Worm (Caenorhabditis elegans) whole organism, midembryonic: ENCODE results near the gene F54H12.4.

Experiments
- T22C8.4 ChIP-seq: fragments of 200-800 bp; sonication (Bioruptor generic); IDR thresholded peaks from 2 replicates; pipeline ENCODE4 v1.3.6; 2022; ENCODE audit warnings: missing genetic modification characterization, missing compliant biosample characterization
- cog-1 ChIP-seq: sonication (generic microtip); optimal IDR thresholded peaks from 2 replicates; lab custom pipeline; 2016; ENCODE audit warnings: missing genetic modification characterization, missing compliant biosample characterization
- flt-1 ChIP-seq: fragments of 200-800 bp; sonication (Bioruptor generic); IDR thresholded peaks from 2 replicates; pipeline ENCODE4 v1.3.6; 2022; ENCODE audit warnings: missing genetic modification characterization, missing compliant biosample characterization
- klf-2 ChIP-seq: fragments of 200-800 bp; sonication (Bioruptor generic); conservative IDR thresholded peaks from 2 replicates; pipeline ENCODE4 v1.3.6; 2022; ENCODE audit warnings: missing genetic modification reagents, missing genetic modification characterization, missing compliant biosample characterization
- med-1 ChIP-seq: sonication (generic microtip); optimal IDR thresholded peaks from 2 replicates; lab custom pipeline; 2017; ENCODE audit warnings: missing genetic modification characterization, mild to moderate bottlenecking, missing compliant biosample characterization, antibody characterized with exemption, missing genetic modification reagents; ENCODE audit not compliant: insufficient read depth
- ref-1 ChIP-seq: fragments of 200-800 bp; sonication (Bioruptor generic); conservative IDR thresholded peaks from 2 replicates; pipeline ENCODE4 v1.3.6; 2022; ENCODE audit warnings: missing genetic modification reagents, missing genetic modification characterization, missing compliant biosample characterization
- tab-1 ChIP-seq: fragments of 200-800 bp; sonication (Bioruptor generic); IDR thresholded peaks from 2 replicates; pipeline ENCODE4 v1.3.6; 2022; ENCODE audit warnings: missing genetic modification characterization, missing compliant biosample characterization
- ztf-23 ChIP-seq: fragments of 200-800 bp; sonication (Bioruptor generic); IDR thresholded peaks from 2 replicates; pipeline ENCODE4 v1.3.6; 2022; ENCODE audit warnings: missing genetic modification reagents, missing genetic modification characterization, missing compliant biosample characterization
- ztf-29 ChIP-seq: fragments of 200-800 bp; sonication (Bioruptor generic); IDR thresholded peaks from 2 replicates; pipeline ENCODE4 v1.3.6; 2022; ENCODE audit warnings: missing genetic modification reagents, missing genetic modification characterization, missing compliant biosample characterization

F54H12.4 gene

DNA sequence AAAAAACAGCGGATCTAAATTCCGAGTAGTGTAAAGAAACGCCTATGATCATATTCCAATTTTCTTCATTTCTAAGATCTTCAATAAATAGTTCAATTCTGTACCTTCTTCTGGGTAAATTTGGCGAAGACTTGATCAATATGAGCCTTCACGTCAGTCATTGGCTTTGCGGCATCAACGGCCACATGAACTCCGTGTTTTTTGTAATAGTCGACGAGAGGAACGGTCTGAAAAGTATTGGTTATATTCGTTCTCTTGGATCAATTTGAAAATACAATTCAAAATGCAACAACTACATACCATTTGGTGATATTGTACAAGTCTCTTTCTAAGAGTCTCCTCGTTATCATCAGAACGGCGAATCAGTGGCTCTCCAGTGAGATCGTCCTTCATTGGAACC is 12.1 kb downstream of the F54H12.4 start:
- TF ChIP-seq tab-1 (GFP tag; lab: Robert Waterston, UW) (no peak), med-1 (GFP tag; lab: Kevin White, UChicago) (no peak), ref-1 (GFP tag; lab: Robert Waterston, UW) (no peak), T22C8.4 (GFP tag; lab: Robert Waterston, UW) (no peak)

DNA sequence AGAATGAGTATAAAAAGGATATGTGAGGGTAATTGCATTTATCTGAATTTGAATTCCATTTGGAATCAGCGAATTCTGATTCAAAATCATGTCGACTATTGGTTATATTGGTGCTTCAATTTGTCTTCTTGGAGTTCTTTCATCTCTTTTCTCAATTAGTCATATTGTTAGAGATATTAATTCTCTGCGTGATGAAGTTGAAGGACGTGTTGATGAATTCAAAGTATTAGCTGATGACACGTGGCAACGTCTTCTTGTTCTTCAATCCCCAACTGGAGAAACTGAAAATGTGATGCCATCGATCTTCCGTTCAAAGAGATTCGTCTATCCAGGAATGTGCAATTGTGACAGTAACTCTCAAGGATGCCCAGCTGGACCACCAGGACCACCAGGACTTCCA is 13.7 kb downstream of the F54H12.4 start, which contains the start of gene col-90:
Gene col-90, plus strand, starts transcription at position 37 of the 400 bp plus-strand sequence.
- TF ChIP-seq klf-2 (GFP tag; lab: Robert Waterston, UW) (no peak), tab-1 (GFP tag; lab: Robert Waterston, UW) (no peak), cog-1 (tag; lab: Kevin White, UChicago) (no peak), ztf-23 (GFP tag; lab: Robert Waterston, UW) (no peak), med-1 (GFP tag; lab: Kevin White, UChicago) (no peak), T22C8.4 (GFP tag; lab: Robert Waterston, UW) (no peak), ref-1 (GFP tag; lab: Robert Waterston, UW) (no peak), flt-1 (GFP tag; lab: Robert Waterston, UW) (no peak), ztf-29 (GFP tag; lab: Robert Waterston, UW) (no peak)

DNA sequence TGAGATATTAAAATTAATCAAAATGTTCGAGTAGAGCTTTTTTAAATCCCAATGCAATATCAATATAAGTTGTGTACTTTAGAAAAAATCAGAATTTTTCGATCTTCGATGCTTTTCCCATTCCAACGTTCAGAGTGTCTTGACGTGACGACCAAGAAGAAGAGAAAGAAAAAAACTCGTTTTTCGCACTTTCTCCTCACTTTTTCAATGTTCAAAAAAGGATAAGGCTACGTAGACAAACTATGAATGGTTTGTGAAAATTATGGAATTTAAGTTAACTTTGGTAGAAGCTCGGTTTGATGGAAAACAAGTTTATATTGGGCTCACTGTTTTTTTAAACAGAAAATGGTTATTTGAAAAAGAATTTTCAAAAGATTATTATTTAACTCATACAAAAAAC is 14.9 kb downstream of the F54H12.4 start:
- TF ChIP-seq ztf-29 (GFP tag; lab: Robert Waterston, UW) (no peak), ztf-23 (GFP tag; lab: Robert Waterston, UW) (no peak), med-1 (GFP tag; lab: Kevin White, UChicago) (no peak), ref-1 (GFP tag; lab: Robert Waterston, UW) (no peak), cog-1 (tag; lab: Kevin White, UChicago) (no peak), tab-1 (GFP tag; lab: Robert Waterston, UW) (no peak), klf-2 (GFP tag; lab: Robert Waterston, UW) (no peak), flt-1 (GFP tag; lab: Robert Waterston, UW) (no peak), T22C8.4 (GFP tag; lab: Robert Waterston, UW) (no peak)

DNA sequence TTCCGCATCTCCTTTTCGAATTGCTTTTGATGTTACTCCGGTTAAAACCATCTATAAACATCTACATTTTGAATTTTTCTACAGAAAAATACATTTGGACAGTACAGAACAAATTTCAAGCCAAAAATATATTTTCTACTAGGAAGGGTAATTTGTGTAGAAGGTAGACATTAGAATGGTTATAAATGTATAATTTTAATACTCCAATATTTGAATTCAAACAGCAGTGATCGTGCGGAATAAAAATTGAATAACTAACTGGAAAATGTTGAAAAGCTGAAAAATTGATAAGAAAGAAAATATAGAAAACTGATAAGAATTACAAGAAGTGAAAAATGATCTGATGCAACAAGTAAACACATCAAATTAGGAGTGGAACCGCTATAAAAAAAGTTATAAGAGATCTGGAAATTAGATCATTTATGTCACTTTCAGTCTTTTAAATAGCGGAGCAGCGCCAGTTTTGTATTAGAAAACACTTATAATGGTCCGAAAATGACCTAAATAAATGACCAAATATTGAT is 15.5 kb downstream of the F54H12.4 start, which contains the start of gene gsto-1:
Gene gsto-1, minus strand, starts transcription at position 51 of the 524 bp plus-strand sequence.
- TF ChIP-seq ztf-23 (GFP tag; lab: Robert Waterston, UW) = no peak
- TF ChIP-seq ztf-29 (GFP tag; lab: Robert Waterston, UW) = no peak
- TF ChIP-seq tab-1 (GFP tag; lab: Robert Waterston, UW) = no peak
- TF ChIP-seq ref-1 (GFP tag; lab: Robert Waterston, UW) = no peak
- TF ChIP-seq klf-2 (GFP tag; lab: Robert Waterston, UW) = no peak
- no peak for TF ChIP-seq T22C8.4 (GFP tag; lab: Robert Waterston, UW)
- TF ChIP-seq flt-1 (GFP tag; lab: Robert Waterston, UW) = no peak
- no peak for TF ChIP-seq cog-1 (tag; lab: Kevin White, UChicago)

DNA sequence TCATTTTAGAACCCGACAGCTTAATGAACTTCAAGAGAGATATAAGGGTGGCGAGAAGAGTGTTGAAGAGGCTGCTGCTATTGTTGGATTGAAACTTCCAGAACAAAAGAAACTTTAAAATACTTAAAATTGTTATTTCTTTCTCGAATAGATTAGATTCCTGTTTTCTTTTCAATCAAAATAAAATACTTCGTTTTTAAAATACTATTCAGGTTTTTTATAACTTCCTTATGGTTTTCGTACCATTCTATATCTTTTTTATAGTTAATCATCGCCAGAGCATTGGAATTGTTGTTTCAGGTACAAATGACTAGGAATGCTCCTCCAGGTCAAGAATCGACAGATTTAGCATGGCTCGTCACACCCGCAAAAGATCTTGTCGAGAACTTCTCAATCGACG is 21.1 kb downstream of the F54H12.4 start, which contains the start of gene kle-2:
Gene kle-2, plus strand, starts transcription at position 301 of the 400 bp plus-strand sequence.
- TF ChIP-seq ztf-23 (GFP tag; lab: Robert Waterston, UW) = no peak

DNA sequence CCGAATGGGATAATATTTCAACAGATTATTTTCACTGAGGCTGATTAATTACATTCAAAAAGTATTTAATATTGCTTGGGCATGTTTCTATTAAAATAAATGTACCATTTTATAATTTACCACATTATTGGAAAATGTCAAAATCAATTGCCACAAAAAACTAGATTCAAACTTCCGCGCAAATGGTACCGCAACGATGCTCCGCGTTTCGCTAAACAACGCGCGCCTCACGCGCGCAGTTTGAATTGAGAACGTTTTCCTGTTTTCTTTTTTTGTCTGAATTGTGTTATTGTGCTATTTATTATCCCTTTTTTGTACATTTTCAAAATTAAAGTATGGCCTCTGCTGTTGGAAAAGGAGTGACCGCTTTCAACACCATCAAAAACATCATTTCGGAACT is 21.7 kb downstream of the F54H12.4 start, which contains the start of gene C29E4.12:
Gene C29E4.12, plus strand, starts transcription at position 333 of the 400 bp plus-strand sequence.
- no peak for TF ChIP-seq ztf-29 (GFP tag; lab: Robert Waterston, UW)
- TF ChIP-seq T22C8.4 (GFP tag; lab: Robert Waterston, UW) = no peak
- no peak for TF ChIP-seq cog-1 (tag; lab: Kevin White, UChicago)
- no peak for TF ChIP-seq flt-1 (GFP tag; lab: Robert Waterston, UW)
- TF ChIP-seq tab-1 (GFP tag; lab: Robert Waterston, UW) = no peak
- no peak for TF ChIP-seq ref-1 (GFP tag; lab: Robert Waterston, UW)
- TF ChIP-seq med-1 (GFP tag; lab: Kevin White, UChicago) = no peak
- no peak for TF ChIP-seq ztf-23 (GFP tag; lab: Robert Waterston, UW)
- no peak for TF ChIP-seq klf-2 (GFP tag; lab: Robert Waterston, UW)

DNA sequence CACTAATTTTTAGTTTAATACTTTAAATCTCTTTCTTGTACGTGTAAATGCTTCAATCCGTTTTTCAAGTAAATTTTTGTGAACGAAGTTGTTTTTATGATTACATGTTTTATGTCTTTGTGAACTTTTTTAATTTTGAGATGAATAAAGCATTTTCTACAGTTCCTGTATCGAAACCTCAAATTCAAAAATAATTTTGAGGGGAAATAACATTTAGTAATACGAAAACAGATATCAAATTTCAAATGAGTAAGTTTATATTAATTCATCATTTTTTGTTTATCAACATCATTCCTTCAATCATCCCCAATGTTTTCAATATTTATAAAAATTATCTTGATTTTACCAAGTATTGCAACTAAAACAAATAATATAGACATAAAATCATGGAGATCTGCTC is 25.0 kb downstream of the F54H12.4 start, which contains the start of gene C29E4.10:
Gene C29E4.10, plus strand, starts transcription at position 301 of the 400 bp plus-strand sequence.
- TF ChIP-seq T22C8.4 (GFP tag; lab: Robert Waterston, UW) (no peak), klf-2 (GFP tag; lab: Robert Waterston, UW) (no peak), ztf-29 (GFP tag; lab: Robert Waterston, UW) (no peak), med-1 (GFP tag; lab: Kevin White, UChicago) (no peak), ztf-23 (GFP tag; lab: Robert Waterston, UW) (no peak), cog-1 (tag; lab: Kevin White, UChicago) (no peak), flt-1 (GFP tag; lab: Robert Waterston, UW) (no peak), ref-1 (GFP tag; lab: Robert Waterston, UW) (no peak), tab-1 (GFP tag; lab: Robert Waterston, UW) (no peak)

DNA sequence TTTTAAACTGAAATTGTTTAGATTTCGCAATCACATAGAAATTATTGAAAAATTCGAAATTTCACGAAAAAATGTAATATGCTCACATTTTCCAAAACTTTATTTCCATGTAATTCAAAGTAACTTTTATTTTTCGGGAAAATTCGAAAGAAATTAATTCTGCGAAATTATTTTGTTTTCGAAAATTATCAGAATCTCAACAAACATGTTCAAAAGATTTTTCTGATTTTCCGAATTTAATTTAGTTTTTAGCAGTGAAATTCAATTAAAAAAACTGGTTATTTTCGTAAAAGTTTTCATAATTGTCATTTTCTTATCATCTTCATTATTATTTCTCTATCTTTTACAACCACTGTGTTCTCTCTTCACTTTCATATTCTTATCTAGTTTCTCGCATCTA is 29.3 kb downstream of the F54H12.4 start, which contains the start of gene ran-2:
Gene ran-2, plus strand, starts transcription at position 301 of the 400 bp plus-strand sequence.
- TF ChIP-seq ref-1 (GFP tag; lab: Robert Waterston, UW) (no peak), klf-2 (GFP tag; lab: Robert Waterston, UW) (no peak), cog-1 (tag; lab: Kevin White, UChicago) (no peak), med-1 (GFP tag; lab: Kevin White, UChicago) (no peak), tab-1 (GFP tag; lab: Robert Waterston, UW) (no peak), ztf-23 (GFP tag; lab: Robert Waterston, UW) (no peak), T22C8.4 (GFP tag; lab: Robert Waterston, UW) (no peak), ztf-29 (GFP tag; lab: Robert Waterston, UW) (no peak), flt-1 (GFP tag; lab: Robert Waterston, UW) (no peak)
